Fruit fly (Drosophila melanogaster): Measurements from ENCODE around the gene CG10657.

The CG10657 gene

DNA sequence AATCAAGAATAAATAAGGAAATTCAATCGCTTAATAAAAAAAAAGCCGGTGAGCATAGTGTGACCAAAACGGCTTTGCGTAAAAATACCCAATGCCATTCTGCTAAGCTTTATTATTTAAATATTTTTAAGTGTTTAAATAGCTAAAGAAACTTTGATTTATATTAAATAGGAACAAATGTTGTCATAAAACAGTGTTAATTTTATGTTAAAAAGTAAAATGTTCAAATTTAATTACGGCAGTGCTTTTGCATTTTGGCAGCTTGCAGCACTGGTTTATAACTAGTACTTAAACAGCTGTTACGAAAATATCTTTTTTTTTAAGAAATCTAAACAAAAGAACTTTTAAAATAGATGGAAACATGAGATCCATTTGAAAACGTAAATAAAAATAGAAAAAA lies 4.2 kb upstream of the CG10657 start, which contains the start of the genes CG10638 and CG10681 (continued):
- no peak for TF ChIP-seq CG11723 (GFP tag; optimal IDR thresholded peaks at IDR 0.05)
- no peak for TF ChIP-seq CG12769 (tag; optimal IDR thresholded peaks at IDR 0.05)
- TF ChIP-seq CG42726 (GFP tag; IDR thresholded peaks at IDR 0.05; ENCODE audit: partially characterized antibody): no peak
- TF ChIP-seq HLH3B (GFP tag; IDR thresholded peaks at IDR 0.05): no peak
- TF ChIP-seq CG7963 (GFP tag; IDR thresholded peaks at IDR 0.05; ENCODE audit: partially characterized antibody): no peak
- no peak for TF ChIP-seq ac (GFP tag; optimal IDR thresholded peaks at IDR 0.05)
- no peak for TF ChIP-seq CG12219 (GFP tag; optimal IDR thresholded peaks at IDR 0.05)
- TF ChIP-seq CG4707 (GFP tag; optimal IDR thresholded peaks at IDR 0.05): no peak
- TF ChIP-seq mam (GFP tag; optimal IDR thresholded peaks at IDR 0.05): no peak
- TF ChIP-seq Neu2 (GFP tag; optimal IDR thresholded peaks at IDR 0.05; ENCODE audit: borderline replicate concordance): no peak
- TF ChIP-seq Dp (GFP tag; optimal IDR thresholded peaks at IDR 0.05): peak; percentile 49
- no peak for TF ChIP-seq CG11560 (tag; IDR thresholded peaks at IDR 0.05)
- TF ChIP-seq dmrt99B (tag; optimal IDR thresholded peaks at IDR 0.05): no peak
- TF ChIP-seq tx (GFP tag; optimal IDR thresholded peaks at IDR 0.05): peak; percentile 17
- TF ChIP-seq Awh (GFP tag; IDR thresholded peaks at IDR 0.05): no peak
- TF ChIP-seq CG18764 (GFP tag; optimal IDR thresholded peaks at IDR 0.05): peak; percentile 22
- no peak; the same call in 2 of the 3 replicates for TF ChIP-seq CG11695 (GFP tag; IDR thresholded peaks at IDR 0.05)
- TF ChIP-seq Aef1 (GFP tag; IDR thresholded peaks at IDR 0.05): no peak
- TF ChIP-seq CG3726 (GFP tag; IDR thresholded peaks at IDR 0.05): no peak
- TF ChIP-seq TFAM (GFP tag; optimal IDR thresholded peaks at IDR 0.05): no peak
- TF ChIP-seq Trl (optimal IDR thresholded peaks at IDR 0.05): no peak
- peak; percentile 24 for TF ChIP-seq Trl (GFP tag; optimal IDR thresholded peaks at IDR 0.05)
- TF ChIP-seq E2f2 (GFP tag; IDR thresholded peaks at IDR 0.05): peak; percentile 51; the same call in 1 of the 2 replicates
- TF ChIP-seq CG12391 (tag; optimal IDR thresholded peaks at IDR 0.05): peak; percentile 79
- no peak for TF ChIP-seq CG4404 (GFP tag; IDR thresholded peaks at IDR 0.05)
- TF ChIP-seq CoRest (tag; optimal IDR thresholded peaks at IDR 0.05): peak; percentile 61
- TF ChIP-seq CG14860 (GFP tag; IDR thresholded peaks at IDR 0.05; ENCODE audit: partially characterized antibody): no peak
- peak; percentile 79 for TF ChIP-seq Ets65A (GFP tag)
- peak in 1 of 2 experiments; percentile 50 for TF ChIP-seq dpn (GFP tag; optimal IDR thresholded peaks at IDR 0.05)
- TF ChIP-seq seq (GFP tag; IDR thresholded peaks at IDR 0.05): no peak
- no peak for TF ChIP-seq CG7987 (GFP tag; optimal IDR thresholded peaks at IDR 0.05)
- no peak for TF ChIP-seq peb (GFP tag; IDR thresholded peaks at IDR 0.05)
- TF ChIP-seq knrl (GFP tag; IDR thresholded peaks at IDR 0.05; ENCODE audit: partially characterized antibody): no peak
- no peak for TF ChIP-seq CG17802 (tag; optimal IDR thresholded peaks at IDR 0.05)
- TF ChIP-seq CG5953 (GFP tag; IDR thresholded peaks at IDR 0.05): no peak
- TF ChIP-seq Chrac-16 (GFP tag; optimal IDR thresholded peaks at IDR 0.05): peak; percentile 48
- no peak for TF ChIP-seq CG3838 (GFP tag; optimal IDR thresholded peaks at IDR 0.05)
- TF ChIP-seq CG11093 (GFP tag; IDR thresholded peaks at IDR 0.05): no peak
- peak; percentile 56 for TF ChIP-seq Vsx1 (GFP tag; optimal IDR thresholded peaks at IDR 0.05)
- TF ChIP-seq kay (GFP tag; optimal IDR thresholded peaks at IDR 0.05): peak; percentile 48
- TF ChIP-seq ems (GFP tag; optimal IDR thresholded peaks at IDR 0.05): no peak
- peak; percentile 4 for TF ChIP-seq CG3995 (GFP tag; optimal IDR thresholded peaks at IDR 0.05)
- TF ChIP-seq CG2202 (tag; optimal IDR thresholded peaks at IDR 0.05): peak; percentile 26
- TF ChIP-seq Dip2 (GFP tag; IDR thresholded peaks at IDR 0.05): no peak
- TF ChIP-seq fd64A (GFP tag; optimal IDR thresholded peaks at IDR 0.05): no peak
- peak; percentile 40 for TF ChIP-seq sug (tag; optimal IDR thresholded peaks at IDR 0.05)
- peak; percentile 24; the same call in 1 of the 2 replicates for TF ChIP-seq slbo (GFP tag; IDR thresholded peaks at IDR 0.05)
- TF ChIP-seq NC2β (GFP tag; optimal IDR thresholded peaks at IDR 0.05): peak; percentile 28
- TF ChIP-seq CG2889 (GFP tag; IDR thresholded peaks at IDR 0.05): no peak
- TF ChIP-seq hbn (GFP tag; IDR thresholded peaks at IDR 0.05; ENCODE audit: partially characterized antibody): no peak
- no peak for TF ChIP-seq emc (GFP tag; optimal IDR thresholded peaks at IDR 0.05)
- no peak for TF ChIP-seq cas (GFP tag; IDR thresholded peaks at IDR 0.05)

All from whole organism, embryonic.